Worm (Caenorhabditis elegans): ENCODE data around the gene gar-3.

The gar-3 gene

ce11 chrV:14579619-14580018 is at the start of gene gar-3:
gar-3 (minus strand) TSS chrV:14579719.
- TF ChIP-seq him-1 (tag; optimal IDR thresholded peaks at IDR 0.05), result no peak
- TF ChIP-seq dao-5 (tag; optimal IDR thresholded peaks at IDR 0.05), result no peak
- no peak for TF ChIP-seq W03F9.2 (tag; optimal IDR thresholded peaks at IDR 0.05)

- no peak for TF ChIP-seq him-1 (tag; optimal IDR thresholded peaks at IDR 0.05)
- no peak for TF ChIP-seq dao-5 (tag; optimal IDR thresholded peaks at IDR 0.05)
- TF ChIP-seq W03F9.2 (tag; optimal IDR thresholded peaks at IDR 0.05), result no peak
Measured at ce11 chrV:14625662-14626061, 46.1 kb upstream of the gar-3 start.

ce11 chrV:14620835-14621234 is 41.3 kb upstream of the gar-3 start, which contains the start of gene hot-1:
hot-1 (plus strand) TSS chrV:14621135.
- TF ChIP-seq him-1 (tag; optimal IDR thresholded peaks at IDR 0.05), result no peak
- no peak for TF ChIP-seq W03F9.2 (tag; optimal IDR thresholded peaks at IDR 0.05)
- TF ChIP-seq dao-5 (tag; optimal IDR thresholded peaks at IDR 0.05), result no peak

ce11 chrV:14620311-14620710 is 40.8 kb upstream of the gar-3 start:
- TF ChIP-seq dao-5 (tag; optimal IDR thresholded peaks at IDR 0.05) (no peak), him-1 (tag; optimal IDR thresholded peaks at IDR 0.05) (no peak), W03F9.2 (tag; optimal IDR thresholded peaks at IDR 0.05) (no peak)

- TF ChIP-seq him-1 (tag; optimal IDR thresholded peaks at IDR 0.05) (no peak), W03F9.2 (tag; optimal IDR thresholded peaks at IDR 0.05) (no peak), dao-5 (tag; optimal IDR thresholded peaks at IDR 0.05) (no peak)
Measured at ce11 chrV:14617711-14618110, 38.2 kb upstream of the gar-3 start.

ce11 chrV:14615671-14616070 is 36.2 kb upstream of the gar-3 start:
- no peak for TF ChIP-seq dao-5 (tag; optimal IDR thresholded peaks at IDR 0.05)
- TF ChIP-seq him-1 (tag; optimal IDR thresholded peaks at IDR 0.05), result no peak
- TF ChIP-seq W03F9.2 (tag; optimal IDR thresholded peaks at IDR 0.05), result no peak

ce11 chrV:14614454-14614853 is 34.9 kb upstream of the gar-3 start:
- no peak for TF ChIP-seq dao-5 (tag; optimal IDR thresholded peaks at IDR 0.05)

ce11 chrV:14612168-14612567 is 32.6 kb upstream of the gar-3 start, which contains the start of the genes R11H6.5 and ccnk-1:
R11H6.5 (minus strand) TSS chrV:14612222.
ccnk-1 (plus strand) TSS chrV:14612548.
- TF ChIP-seq dao-5 (tag; optimal IDR thresholded peaks at IDR 0.05), result no peak
- TF ChIP-seq W03F9.2 (tag; optimal IDR thresholded peaks at IDR 0.05), result peak; percentile 62

ce11 chrV:14610781-14611180 is 31.3 kb upstream of the gar-3 start:
- TF ChIP-seq W03F9.2 (tag; optimal IDR thresholded peaks at IDR 0.05) (no peak), him-1 (tag; optimal IDR thresholded peaks at IDR 0.05) (no peak), dao-5 (tag; optimal IDR thresholded peaks at IDR 0.05) (no peak)

- TF ChIP-seq W03F9.2 (tag; optimal IDR thresholded peaks at IDR 0.05) (no peak), him-1 (tag; optimal IDR thresholded peaks at IDR 0.05) (no peak), dao-5 (tag; optimal IDR thresholded peaks at IDR 0.05) (no peak)
Measured at ce11 chrV:14609643-14610042, 30.1 kb upstream of the gar-3 start, which contains the start of gene R11H6.4. R11H6.4 (plus strand) TSS chrV:14609943.

ce11 chrV:14603755-14604154 is 24.2 kb upstream of the gar-3 start:
- TF ChIP-seq dao-5 (tag; optimal IDR thresholded peaks at IDR 0.05), result no peak
- no peak for TF ChIP-seq W03F9.2 (tag; optimal IDR thresholded peaks at IDR 0.05)
- no peak for TF ChIP-seq him-1 (tag; optimal IDR thresholded peaks at IDR 0.05)

- TF ChIP-seq dao-5 (tag; optimal IDR thresholded peaks at IDR 0.05), result no peak
Measured at ce11 chrV:14599972-14600371, 20.5 kb upstream of the gar-3 start, which contains the start of gene glb-22. glb-22 (plus strand) TSS chrV:14600272.

- no peak for TF ChIP-seq him-1 (tag; optimal IDR thresholded peaks at IDR 0.05)
- TF ChIP-seq dao-5 (tag; optimal IDR thresholded peaks at IDR 0.05), result no peak
- TF ChIP-seq W03F9.2 (tag; optimal IDR thresholded peaks at IDR 0.05), result no peak
Measured at ce11 chrV:14597681-14598184, 18.2 kb upstream of the gar-3 start, which contains the start of gene R11H6.2. R11H6.2 (plus strand) TSS chrV:14598006.

- TF ChIP-seq dao-5 (tag; optimal IDR thresholded peaks at IDR 0.05), result no peak
- TF ChIP-seq W03F9.2 (tag; optimal IDR thresholded peaks at IDR 0.05), result no peak
- no peak for TF ChIP-seq him-1 (tag; optimal IDR thresholded peaks at IDR 0.05)
Measured at ce11 chrV:14597005-14597680, 17.6 kb upstream of the gar-3 start, which contains the start of gene pes-9. pes-9 (minus strand) TSS chrV:14597034.

ce11 chrV:14595984-14596383 is 16.5 kb upstream of the gar-3 start:
- no peak for TF ChIP-seq dao-5 (tag; optimal IDR thresholded peaks at IDR 0.05)
- TF ChIP-seq W03F9.2 (tag; optimal IDR thresholded peaks at IDR 0.05), result no peak
- TF ChIP-seq him-1 (tag; optimal IDR thresholded peaks at IDR 0.05), result no peak
